Worm (Caenorhabditis elegans): ENCODE data around the gene mfsd-11.

DNA sequence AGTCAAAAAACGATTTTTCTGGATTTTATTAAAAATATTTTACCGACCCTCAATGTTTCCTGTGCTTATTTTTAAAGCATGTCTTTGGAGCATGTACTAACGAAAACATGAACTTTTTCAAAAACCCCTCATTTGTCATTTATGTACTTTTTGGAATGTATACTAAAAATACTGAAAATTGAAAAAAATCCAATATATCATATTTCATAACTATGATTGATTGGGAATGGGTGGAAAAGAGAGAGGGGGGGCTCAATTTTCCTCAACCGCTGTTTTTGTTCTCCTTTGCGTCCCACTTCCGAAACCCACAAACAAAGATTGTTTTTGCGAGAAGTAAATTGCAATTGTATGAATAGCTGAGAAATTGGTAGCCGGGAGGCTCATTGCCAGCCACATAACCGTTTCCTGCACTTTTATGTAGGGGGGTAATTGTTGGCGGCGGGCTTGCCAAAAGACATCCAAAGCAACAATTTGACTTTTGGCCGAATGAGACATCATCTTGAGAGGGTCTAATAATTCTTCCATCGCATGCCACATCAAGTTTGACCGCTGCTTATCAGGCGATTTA is 26.0 kb upstream of the mfsd-11 start:
- TF ChIP-seq Y22D7AL.16 (tag; optimal IDR thresholded peaks at IDR 0.05): no peak
- no peak for TF ChIP-seq ceh-45 (GFP tag; IDR thresholded peaks at IDR 0.05)
- TF ChIP-seq dve-1 (tag; optimal IDR thresholded peaks at IDR 0.05): no peak
- TF ChIP-seq pha-2 (tag; optimal IDR thresholded peaks at IDR 0.05): no peak

Data from whole organism, late embryonic.